Fruit fly (Drosophila melanogaster) whole organism, embryonic: Measurements from ENCODE around the gene CG32686.

Experiments used
- Ada2b ChIP-seq: fragments of 200-800 bp; sonication (Bioruptor generic); IDR thresholded peaks from 2 replicates; pipeline ENCODE4 v1.3.6; 2022; ENCODE audit warnings: missing biosample characterization, missing genetic modification characterization
- BtbVII ChIP-seq: fragments of 200-800 bp; sonication (Bioruptor generic); optimal IDR thresholded peaks from 3 replicates; lab custom pipeline; 2017; ENCODE audit warnings: missing biosample characterization, mild to moderate bottlenecking, missing genetic modification characterization
- CG1024 ChIP-seq: fragments of 200-800 bp; sonication (Bioruptor generic); IDR thresholded peaks from 2 replicates; pipeline ENCODE4 v1.3.6; 2022; ENCODE audit warnings: missing biosample characterization, missing genetic modification characterization
- CG11504 ChIP-seq: fragments of 200-800 bp; sonication (Bioruptor generic); optimal IDR thresholded peaks from 3 replicates; lab custom pipeline; 2019; ENCODE audit warnings: missing biosample characterization, mild to moderate bottlenecking, missing genetic modification characterization, moderate library complexity
- CG11696 ChIP-seq: fragments of 200-800 bp; sonication (Bioruptor generic); IDR thresholded peaks from 2 replicates; pipeline ENCODE4 v1.3.6; 2022; ENCODE audit warnings: missing biosample characterization, missing genetic modification characterization
- CG11723 ChIP-seq: fragments of 200-800 bp; sonication (Bioruptor generic); optimal IDR thresholded peaks from 2 replicates; lab custom pipeline; 2017; ENCODE audit warnings: missing biosample characterization, mild to moderate bottlenecking, missing genetic modification characterization
- CG12071 ChIP-seq: fragments of 200-800 bp; sonication (Bioruptor generic); optimal IDR thresholded peaks from 3 replicates; lab custom pipeline; 2018; ENCODE audit warnings: missing biosample characterization, mild to moderate bottlenecking, missing genetic modification characterization
- CG12155 ChIP-seq: fragments of 200-800 bp; sonication (Bioruptor generic); optimal IDR thresholded peaks from 3 replicates; lab custom pipeline; 2016; ENCODE audit warnings: missing biosample characterization, missing genetic modification characterization
- CG13624 ChIP-seq: fragments of 200-800 bp; sonication (Bioruptor generic); optimal IDR thresholded peaks from 2 replicates; lab custom pipeline; 2016; ENCODE audit warnings: missing biosample characterization, missing genetic modification characterization
- CG14710 ChIP-seq: fragments of 200-800 bp; sonication (Bioruptor generic); optimal IDR thresholded peaks from 3 replicates; lab custom pipeline; 2019; ENCODE audit warnings: missing biosample characterization, mild to moderate bottlenecking, missing genetic modification characterization, moderate library complexity
- CG17612 ChIP-seq: fragments of 200-800 bp; sonication (Bioruptor generic); IDR thresholded peaks from 2 replicates; pipeline ENCODE4 v1.3.6; 2022; ENCODE audit warnings: missing biosample characterization, missing genetic modification characterization
- CG18619 ChIP-seq: fragments of 200-800 bp; sonication (Bioruptor generic); optimal IDR thresholded peaks from 3 replicates; lab custom pipeline; 2017; ENCODE audit warnings: missing biosample characterization, mild to moderate bottlenecking, missing genetic modification characterization
- CG31388 ChIP-seq: fragments of 200-800 bp; sonication (Bioruptor generic); optimal IDR thresholded peaks from 2 replicates; lab custom pipeline; 2016; ENCODE audit warnings: missing biosample characterization, missing genetic modification characterization
- CG32767 ChIP-seq: fragments of 200-800 bp; sonication (Bioruptor generic); IDR thresholded peaks from 2 replicates; pipeline ENCODE4 v1.3.6; 2022; ENCODE audit warnings: missing biosample characterization, missing genetic modification characterization
- CG3726 ChIP-seq: fragments of 200-800 bp; sonication (Bioruptor generic); IDR thresholded peaks from 3 replicates; pipeline ENCODE4, ENCODE4 v1.3.6; 2022; ENCODE audit warnings: missing biosample characterization, missing genetic modification characterization
- CG4424 ChIP-seq: fragments of 200-800 bp; sonication (Bioruptor generic); optimal IDR thresholded peaks from 3 replicates; lab custom pipeline; 2016; ENCODE audit warnings: missing biosample characterization, missing genetic modification characterization
- CG4617 ChIP-seq: fragments of 200-800 bp; sonication (Bioruptor generic); optimal IDR thresholded peaks from 3 replicates; lab custom pipeline; 2016; ENCODE audit warnings: missing biosample characterization, missing genetic modification characterization, borderline replicate concordance
- CG4707 ChIP-seq: fragments of 200-800 bp; sonication (Bioruptor generic); optimal IDR thresholded peaks from 2 replicates; lab custom pipeline; 2018; ENCODE audit warnings: missing biosample characterization, mild to moderate bottlenecking, missing genetic modification characterization, moderate library complexity
- CG8478 ChIP-seq: fragments of >200 bp; optimal IDR thresholded peaks from 2 replicates; lab custom pipeline; 2018
- CG9609 ChIP-seq: fragments of 200-800 bp; sonication (Bioruptor generic); optimal IDR thresholded peaks from 3 replicates; lab custom pipeline; 2016; ENCODE audit warnings: missing biosample characterization, missing genetic modification characterization
- CG9797 ChIP-seq: fragments of 200-800 bp; sonication (Bioruptor generic); optimal IDR thresholded peaks from 3 replicates; lab custom pipeline; 2018; ENCODE audit warnings: missing biosample characterization, mild to moderate bottlenecking, missing genetic modification characterization
- CoRest ChIP-seq: fragments of 200-800 bp; sonication (Bioruptor generic); optimal IDR thresholded peaks from 3 replicates; lab custom pipeline; 2018; ENCODE audit warnings: missing biosample characterization, mild to moderate bottlenecking, missing genetic modification characterization, moderate library complexity
- Dfd ChIP-seq, 2 experiments: fragments of >200 bp; optimal IDR thresholded peaks; 2 replicates each; lab custom pipeline; 2017; ENCODE audit warnings: missing biosample characterization in 2 of 2, missing genetic modification characterization in 2 of 2
- Dll ChIP-seq: fragments of 200-800 bp; sonication (Bioruptor generic); IDR thresholded peaks from 4 replicates; pipeline ENCODE4 v1.3.6; 2022; ENCODE audit warnings: missing biosample characterization, missing genetic modification characterization; ENCODE audit not compliant: partially characterized antibody
- Ets97D ChIP-seq: fragments of 200-800 bp; sonication (Bioruptor generic); optimal IDR thresholded peaks from 3 replicates; lab custom pipeline; 2016; ENCODE audit warnings: missing biosample characterization, missing genetic modification characterization
- HLH54F ChIP-seq: fragments of 200-800 bp; sonication (Bioruptor generic); optimal IDR thresholded peaks from 3 replicates; lab custom pipeline; 2016; ENCODE audit warnings: missing biosample characterization, missing genetic modification characterization
- Lhr ChIP-seq: fragments of 200-800 bp; sonication (Bioruptor generic); optimal IDR thresholded peaks from 3 replicates; lab custom pipeline; 2017; ENCODE audit warnings: mild to moderate bottlenecking, missing biosample characterization, missing genetic modification reagents, missing genetic modification characterization
- MBD-R2 ChIP-seq: fragments of 200-800 bp; sonication (Bioruptor generic); IDR thresholded peaks from 2 replicates; pipeline ENCODE4 v1.3.6; 2022; ENCODE audit warnings: missing biosample characterization, missing genetic modification characterization
- PHDP ChIP-seq: fragments of 200-800 bp; sonication (Bioruptor generic); optimal IDR thresholded peaks from 3 replicates; lab custom pipeline; 2018; ENCODE audit warnings: missing biosample characterization, mild to moderate bottlenecking, missing genetic modification characterization, moderate library complexity
- Stat92E ChIP-seq, 3 experiments: fragments of >200 bp in 2 of 3; fragments of 200-800 bp in 1 of 3; sonication (Bioruptor generic) in 1 of 3; optimal IDR thresholded peaks; 2 replicates each; lab custom pipeline; 2017 to 2019; ENCODE audit warnings: missing biosample characterization in 3 of 3, missing genetic modification characterization in 3 of 3, mild to moderate bottlenecking in 1 of 3, moderate library complexity in 1 of 3
- TFAM ChIP-seq: fragments of 200-800 bp; sonication (Bioruptor generic); optimal IDR thresholded peaks from 2 replicates; lab custom pipeline; 2017; ENCODE audit warnings: missing biosample characterization, missing genetic modification characterization, inconsistent platforms
- Trl ChIP-seq, 3 experiments: fragments of >200 bp in 2 of 3; fragments of 200-800 bp in 1 of 3; sonication (Bioruptor generic) in 1 of 3; optimal IDR thresholded peaks; 2 replicates in 1 of 3; 3 replicates in 2 of 3; lab custom pipeline; 2016 to 2017; ENCODE audit warnings: missing biosample characterization in 1 of 3, missing genetic modification characterization in 1 of 3
- YL-1 ChIP-seq: fragments of 200-800 bp; sonication (Bioruptor generic); optimal IDR thresholded peaks from 3 replicates; lab custom pipeline; 2017; ENCODE audit warnings: missing biosample characterization, mild to moderate bottlenecking, missing genetic modification characterization
- bowl ChIP-seq: fragments of 200-800 bp; sonication (Bioruptor generic); IDR thresholded peaks from 2 replicates; pipeline ENCODE4 v1.3.6; 2022; ENCODE audit warnings: missing biosample characterization, missing genetic modification characterization
- fru ChIP-seq: fragments of >200 bp; optimal IDR thresholded peaks from 2 replicates; lab custom pipeline; 2017
- ftz-f1 ChIP-seq: fragments of 200-800 bp; sonication (Bioruptor generic); optimal IDR thresholded peaks from 2 replicates; lab custom pipeline; 2016; ENCODE audit warnings: missing biosample characterization, missing genetic modification characterization
- gro ChIP-seq: fragments of 200-800 bp; sonication (Bioruptor generic); optimal IDR thresholded peaks from 2 replicates; lab custom pipeline; 2016; ENCODE audit warnings: missing biosample characterization, missing genetic modification characterization
- her ChIP-seq: fragments of 200-800 bp; sonication (Bioruptor generic); optimal IDR thresholded peaks from 2 replicates; lab custom pipeline; 2016; ENCODE audit warnings: missing biosample characterization, missing genetic modification characterization
- ind ChIP-seq: fragments of 200-800 bp; sonication (Bioruptor generic); optimal IDR thresholded peaks from 3 replicates; lab custom pipeline; 2016; ENCODE audit warnings: missing biosample characterization, missing genetic modification characterization
- mam ChIP-seq: fragments of 200-800 bp; sonication (Bioruptor generic); optimal IDR thresholded peaks from 3 replicates; lab custom pipeline; 2016; ENCODE audit warnings: missing biosample characterization, missing genetic modification characterization
- mirr ChIP-seq: fragments of 200-800 bp; sonication (Bioruptor generic); optimal IDR thresholded peaks from 3 replicates; lab custom pipeline; 2018; ENCODE audit warnings: missing biosample characterization, mild to moderate bottlenecking, missing genetic modification characterization
- nerfin-2 ChIP-seq: fragments of 200-800 bp; sonication (Bioruptor generic); IDR thresholded peaks from 2 replicates; pipeline ENCODE4 v1.3.6; 2022; ENCODE audit warnings: missing biosample characterization, missing genetic modification characterization; ENCODE audit not compliant: partially characterized antibody
- ro ChIP-seq: fragments of 200-800 bp; sonication (Bioruptor generic); IDR thresholded peaks from 2 replicates; pipeline ENCODE4 v1.3.6; 2022; ENCODE audit warnings: missing biosample characterization, missing genetic modification characterization
- run ChIP-seq: fragments of 200-800 bp; sonication (Bioruptor generic); optimal IDR thresholded peaks from 3 replicates; lab custom pipeline; 2018; ENCODE audit warnings: missing biosample characterization, mild to moderate bottlenecking, missing genetic modification characterization
- sens ChIP-seq: fragments of 200-800 bp; sonication (Bioruptor generic); peaks from one replicate; lab custom pipeline; 2016; ENCODE audit warnings: missing biosample characterization, missing genetic modification characterization
- shn ChIP-seq: fragments of 200-800 bp; sonication (Bioruptor generic); optimal IDR thresholded peaks from 3 replicates; lab custom pipeline; 2016; ENCODE audit warnings: missing biosample characterization, missing genetic modification characterization
- sqz ChIP-seq: fragments of 200-800 bp; sonication (Bioruptor generic); optimal IDR thresholded peaks from 3 replicates; lab custom pipeline; 2018; ENCODE audit warnings: missing biosample characterization, mild to moderate bottlenecking, missing genetic modification characterization
- zen2 ChIP-seq: fragments of 200-800 bp; sonication (Bioruptor generic); IDR thresholded peaks from 3 replicates; pipeline ENCODE4 v1.3.6; 2022; ENCODE audit warnings: missing biosample characterization, missing genetic modification characterization; ENCODE audit not compliant: partially characterized antibody
- zf30C ChIP-seq: fragments of 200-800 bp; sonication (Bioruptor generic); optimal IDR thresholded peaks from 3 replicates; lab custom pipeline; 2018; ENCODE audit warnings: missing biosample characterization, mild to moderate bottlenecking, missing genetic modification characterization
- zfh1 ChIP-seq: fragments of 200-800 bp; sonication (Bioruptor generic); IDR thresholded peaks from 3 replicates; pipeline ENCODE4 v1.3.6; 2022; ENCODE audit warnings: missing biosample characterization, missing genetic modification characterization
- zfh2 ChIP-seq: fragments of 200-800 bp; sonication (Bioruptor generic); optimal IDR thresholded peaks from 2 replicates; lab custom pipeline; 2016; ENCODE audit warnings: missing biosample characterization, missing genetic modification characterization

CG32686 gene

DNA sequence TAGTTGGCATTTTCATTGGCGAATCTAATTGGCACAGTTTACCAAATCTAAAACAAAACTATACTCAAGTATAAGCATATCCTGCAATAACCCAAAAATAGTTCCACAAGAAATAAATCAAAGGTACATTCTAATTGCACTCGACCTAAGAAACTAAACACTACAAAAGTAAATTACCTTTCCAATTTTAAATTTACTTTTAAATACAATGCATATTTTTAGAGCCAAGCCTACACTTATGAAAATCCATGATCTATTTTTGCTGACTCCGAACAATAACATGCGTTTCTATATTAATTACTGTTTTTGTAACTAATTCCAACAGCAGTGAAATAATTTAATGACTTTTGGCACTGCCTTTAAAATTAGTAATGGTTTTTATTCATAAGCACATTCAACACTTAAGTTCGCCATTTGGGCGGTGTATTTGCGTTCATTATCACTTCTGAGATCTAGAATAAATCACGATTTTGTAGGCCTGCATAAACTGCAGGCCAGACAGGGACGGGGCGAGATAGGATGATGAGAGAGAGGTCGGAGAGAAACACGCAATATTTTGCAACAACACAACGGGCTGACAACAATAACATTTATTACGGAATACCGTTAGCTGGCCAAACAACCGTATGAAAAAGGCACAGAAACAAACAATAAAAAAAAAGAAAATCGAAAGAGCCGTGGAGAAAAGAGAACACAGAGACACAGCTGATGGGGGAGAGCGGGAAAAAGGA is 50.1 kb downstream of the CG32686 start (continued):
- TF ChIP-seq ro (GFP tag; lab: Robert Waterston, UW) (no peak), zf30C (GFP tag; lab: Kevin White, UChicago) (no peak), Dfd (GFP tag; optimal IDR thresholded peaks at IDR 0.05; lab: Kevin White, UChicago) (no peak), CG9609 (GFP tag; lab: Kevin White, UChicago) (no peak), MBD-R2 (GFP tag; lab: Robert Waterston, UW) (no peak), mam (GFP tag; lab: Kevin White, UChicago) (no peak), YL-1 (no peak), fru (lab: Kevin White, UChicago) (no peak), CG11504 (peak; percentile 51), shn (GFP tag; lab: Kevin White, UChicago) (no peak), CG4707 (GFP tag; lab: Kevin White, UChicago) (no peak), CG13624 (GFP tag; lab: Kevin White, UChicago) (no peak), CG4424 (GFP tag; lab: Kevin White, UChicago) (no peak), CG31388 (no peak), Ets97D (GFP tag; lab: Kevin White, UChicago) (no peak), CG8478 (lab: Kevin White, UChicago) (no peak), TFAM (GFP tag; lab: Kevin White, UChicago) (no peak), CG11696 (GFP tag; lab: Robert Waterston, UW) (no peak), her (no peak), zfh2 (GFP tag; lab: Kevin White, UChicago) (no peak), CG12155 (GFP tag; lab: Kevin White, UChicago) (no peak), gro (GFP tag; lab: Kevin White, UChicago) (no peak), PHDP (tag; lab: Kevin White, UChicago) (no peak), CG12071 (GFP tag; lab: Kevin White, UChicago) (no peak), ind (GFP tag; lab: Kevin White, UChicago) (no peak), CoRest (tag; lab: Kevin White, UChicago) (peak; percentile 25), sens (peak; percentile 83), CG17612 (no peak), CG3726 (GFP tag; lab: Robert Waterston, UW) (no peak), CG18619 (GFP tag; lab: Kevin White, UChicago) (no peak), Trl (optimal IDR thresholded peaks at IDR 0.05; lab: Kevin White, UChicago) (peak in 1 of 2 experiments; percentile 72), Trl (GFP tag; optimal IDR thresholded peaks at IDR 0.05; lab: Kevin White, UChicago) (no peak), sqz (GFP tag; lab: Kevin White, UChicago) (peak; percentile 24), Lhr (GFP tag; lab: Kevin White, UChicago) (no peak), Stat92E (GFP tag; optimal IDR thresholded peaks at IDR 0.05; lab: Kevin White, UChicago) (no peak), CG4617 (GFP tag; lab: Kevin White, UChicago) (no peak), mirr (GFP tag; lab: Kevin White, UChicago) (no peak), ftz-f1 (no peak), CG32767 (GFP tag; lab: Robert Waterston, UW) (no peak), BtbVII (no peak), HLH54F (GFP tag; lab: Kevin White, UChicago) (no peak), Ada2b (GFP tag; lab: Robert Waterston, UW) (no peak), Dll (no peak), nerfin-2 (GFP tag; lab: Robert Waterston, UW) (no peak), CG11723 (GFP tag; lab: Kevin White, UChicago) (no peak), zfh1 (GFP tag; lab: Robert Waterston, UW) (no peak), zen2 (GFP tag; lab: Robert Waterston, UW) (no peak), run (tag; lab: Kevin White, UChicago) (no peak), CG1024 (GFP tag; lab: Robert Waterston, UW) (no peak), bowl (no peak), CG14710 (no peak), CG9797 (GFP tag; lab: Kevin White, UChicago) (no peak)
